Worm (Caenorhabditis elegans): ENCODE results near the gene lec-5.

ce11 chrII:5841866-5842265 is 963 bp upstream of the lec-5 start, which contains the start of gene nep-25:
- no peak for TF ChIP-seq elt-3 (tag; optimal IDR thresholded peaks at IDR 0.05)
- no peak for TF ChIP-seq blmp-1 (tag; optimal IDR thresholded peaks at IDR 0.05)
- TF ChIP-seq lsy-2 (tag; optimal IDR thresholded peaks at IDR 0.05): no peak
- no peak for TF ChIP-seq nhr-12 (tag; optimal IDR thresholded peaks at IDR 0.05)
- no peak for TF ChIP-seq tbx-8 (GFP tag; optimal IDR thresholded peaks at IDR 0.05)
- no peak for TF ChIP-seq pha-4 (tag; optimal IDR thresholded peaks at IDR 0.05)
